Worm (Caenorhabditis elegans) whole organism, L3 larva: ENCODE data around the gene srlf-19.

ENCODE experiments used
- aly-2 ChIP-seq: fragments of 150-350 bp; optimal IDR thresholded peaks from 2 replicates; lab custom pipeline; 2014; ENCODE audit warnings: missing biosample characterization, missing genetic modification characterization
- ama-1 ChIP-seq: fragments of 150-350 bp; optimal IDR thresholded peaks from 2 replicates; lab custom pipeline; 2018
- ceh-16 ChIP-seq: sonication (generic microtip); optimal IDR thresholded peaks from 2 replicates; lab custom pipeline; 2017; ENCODE audit warnings: missing biosample characterization, missing genetic modification characterization
- daf-12 ChIP-seq: fragments of 150-350 bp; optimal IDR thresholded peaks from 2 replicates; lab custom pipeline; 2014; ENCODE audit warnings: missing biosample characterization, missing genetic modification reagents, missing genetic modification characterization
- eor-1 ChIP-seq, 2 experiments: fragments of 150-350 bp; optimal IDR thresholded peaks; 2 replicates each; lab custom pipeline; 2014 to 2018; ENCODE audit warnings: missing biosample characterization in 2 of 2, missing genetic modification characterization in 2 of 2
- mml-1 ChIP-seq: fragments of 150-350 bp; sonication (generic microtip); optimal IDR thresholded peaks from 3 replicates; lab custom pipeline; 2014; ENCODE audit warnings: missing biosample characterization, missing genetic modification characterization
- nfya-1 ChIP-seq: sonication (generic microtip); optimal IDR thresholded peaks from 2 replicates; lab custom pipeline; 2017; ENCODE audit warnings: missing genetic modification characterization, mild to moderate bottlenecking, missing compliant biosample characterization, antibody characterized with exemption, moderate library complexity; ENCODE audit not compliant: insufficient read depth
- nhr-11 ChIP-seq: fragments of 150-350 bp; optimal IDR thresholded peaks from 2 replicates; lab custom pipeline; 2014; ENCODE audit warnings: missing biosample characterization, missing genetic modification characterization
- nhr-23 ChIP-seq: fragments of 150-350 bp; optimal IDR thresholded peaks from 2 replicates; lab custom pipeline; 2014; ENCODE audit warnings: missing biosample characterization, missing genetic modification reagents, missing genetic modification characterization
- pqm-1 ChIP-seq: fragments of 150-350 bp; optimal IDR thresholded peaks from 2 replicates; lab custom pipeline; 2017; ENCODE audit warnings: missing biosample characterization, missing genetic modification characterization, inconsistent platforms
- skn-1 ChIP-seq: fragments of 150-350 bp; optimal IDR thresholded peaks from 2 replicates; lab custom pipeline; 2014; ENCODE audit warnings: missing biosample characterization, missing genetic modification characterization
- unc-62 ChIP-seq: fragments of 150-350 bp; sonication (generic microtip); optimal IDR thresholded peaks from 4 replicates; lab custom pipeline; 2014; ENCODE audit warnings: missing biosample characterization, missing genetic modification reagents, missing genetic modification characterization
- ztf-11 ChIP-seq: fragments of 150-350 bp; optimal IDR thresholded peaks from 2 replicates; lab custom pipeline; 2014; ENCODE audit warnings: missing biosample characterization, missing genetic modification characterization

- TF ChIP-seq nhr-11 (no peak), mml-1 (tag; lab: Kevin White, UChicago) (no peak), pqm-1 (tag; lab: Kevin White, UChicago) (no peak), unc-62 (no peak), nhr-23 (tag; lab: Kevin White, UChicago) (no peak), aly-2 (tag; lab: Kevin White, UChicago) (no peak), eor-1 (tag; optimal IDR thresholded peaks at IDR 0.05; lab: Kevin White, UChicago) (no peak), skn-1 (no peak), ama-1 (lab: Kevin White, UChicago) (no peak), nfya-1 (tag; lab: Kevin White, UChicago) (no peak), ceh-16 (tag; lab: Kevin White, UChicago) (no peak), ztf-11 (tag; lab: Kevin White, UChicago) (no peak), daf-12 (tag; lab: Kevin White, UChicago) (no peak)
These were observed 4.1 kb upstream of the srlf-19 start, which contains the start of gene str-256 for ce11 chrV:501230-501629.
